Fruit fly (Drosophila melanogaster) whole organism, prepupa: Measurements from ENCODE around the gene Dap160.

Source experiments
- Blimp-1 ChIP-seq: fragments of 200-800 bp; sonication (Bioruptor generic); optimal IDR thresholded peaks from 3 replicates; lab custom pipeline; 2017; ENCODE audit warnings: missing biosample characterization, missing genetic modification characterization, mild to moderate bottlenecking, moderate library complexity, missing genetic modification reagents
- CG16779 ChIP-seq: fragments of 200-800 bp; sonication (Bioruptor generic); optimal IDR thresholded peaks from 3 replicates; lab custom pipeline; 2017; ENCODE audit warnings: missing biosample characterization, mild to moderate bottlenecking, missing genetic modification characterization
- CG31627 ChIP-seq: fragments of 200-800 bp; sonication (Bioruptor generic); optimal IDR thresholded peaks from 3 replicates; lab custom pipeline; 2016; ENCODE audit warnings: missing biosample characterization, missing genetic modification characterization
- CG6276 ChIP-seq: fragments of 200-800 bp; sonication (Bioruptor generic); optimal IDR thresholded peaks from 2 replicates; lab custom pipeline; 2017; ENCODE audit warnings: missing biosample characterization, mild to moderate bottlenecking, missing genetic modification characterization
- CG8632 ChIP-seq: fragments of 200-800 bp; sonication (Bioruptor generic); optimal IDR thresholded peaks from 3 replicates; lab custom pipeline; 2016; ENCODE audit warnings: missing biosample characterization, missing genetic modification characterization
- Eip93F ChIP-seq: fragments of 200-800 bp; sonication (Bioruptor generic); optimal IDR thresholded peaks from 2 replicates; lab custom pipeline; 2016; ENCODE audit warnings: missing biosample characterization, mild to moderate bottlenecking, missing genetic modification characterization
- Ets21C ChIP-seq: fragments of 200-800 bp; sonication (Bioruptor generic); optimal IDR thresholded peaks from 3 replicates; lab custom pipeline; 2016; ENCODE audit warnings: missing biosample characterization, missing genetic modification characterization
- Ets96B ChIP-seq: fragments of 200-800 bp; optimal IDR thresholded peaks from 2 replicates; lab custom pipeline; 2019; ENCODE audit warnings: missing biosample characterization, mild to moderate bottlenecking, missing genetic modification characterization, moderate library complexity
- Smox ChIP-seq: fragments of 200-800 bp; sonication (Bioruptor generic); optimal IDR thresholded peaks from 3 replicates; lab custom pipeline; 2016; ENCODE audit warnings: missing biosample characterization, missing genetic modification characterization
- dac ChIP-seq: fragments of 200-800 bp; sonication (Bioruptor generic); optimal IDR thresholded peaks from 2 replicates; lab custom pipeline; 2017; ENCODE audit warnings: missing biosample characterization, mild to moderate bottlenecking, missing genetic modification characterization

dm6 chr2L:21179217-21179520 lies 37.0 kb upstream of the Dap160 start:
- TF ChIP-seq Ets21C (no peak), CG16779 (tag; lab: Kevin White, UChicago) (no peak), Smox (GFP tag; lab: Kevin White, UChicago) (no peak), CG6276 (GFP tag; lab: Kevin White, UChicago) (no peak), CG31627 (GFP tag; lab: Kevin White, UChicago) (no peak), Eip93F (GFP tag; lab: Kevin White, UChicago) (no peak), CG8632 (GFP tag; lab: Kevin White, UChicago) (no peak), Ets96B (tag; lab: Kevin White, UChicago) (no peak), Blimp-1 (GFP tag; lab: Kevin White, UChicago) (no peak), dac (GFP tag; lab: Kevin White, UChicago) (no peak)
